Fruit fly (Drosophila melanogaster): ENCODE data around the gene wkd.

DNA sequence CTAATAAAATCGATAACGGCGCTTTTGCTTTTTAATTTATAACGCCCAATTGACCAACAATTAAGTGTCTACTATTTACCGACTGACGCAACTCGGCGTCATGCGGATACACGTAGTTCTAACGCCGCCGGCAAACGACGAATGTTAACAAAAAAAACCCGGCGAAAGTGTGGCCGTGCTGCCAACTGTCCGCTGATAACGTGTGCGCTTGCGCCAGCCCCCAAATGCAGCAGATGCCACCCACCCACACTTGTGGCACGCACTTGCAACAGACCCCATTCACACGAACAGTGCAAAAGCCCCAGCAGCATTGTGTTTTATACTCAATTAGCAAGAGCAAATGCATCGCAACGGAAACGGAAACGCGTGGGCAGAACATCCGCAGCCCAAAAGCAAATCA lies 18.2 kb upstream of the wkd start:
- TF ChIP-seq Snoo (tag; optimal IDR thresholded peaks at IDR 0.05) (no peak), Ets98B (GFP tag; IDR thresholded peaks at IDR 0.05) (no peak), CG8301 (tag; optimal IDR thresholded peaks at IDR 0.05) (no peak)
